Worm (Caenorhabditis elegans) whole organism, L1 larva: ENCODE data around the gene acs-19.

Experiments used
- C16A3.4 ChIP-seq: fragments of 150-350 bp; optimal IDR thresholded peaks from 2 replicates; lab custom pipeline; 2014; ENCODE audit warnings: missing biosample characterization, missing genetic modification characterization
- Y116A8C.19 ChIP-seq: sonication (generic microtip); optimal IDR thresholded peaks from 2 replicates; lab custom pipeline; 2016; ENCODE audit warnings: missing compliant biosample characterization, missing genetic modification characterization, borderline replicate concordance
- ceh-8 ChIP-seq: fragments of 200-800 bp; sonication (Bioruptor generic); optimal IDR thresholded peaks from 2 replicates; lab custom pipeline; 2018; ENCODE audit warnings: mild to moderate bottlenecking, missing genetic modification characterization, moderate library complexity, missing compliant biosample characterization
- dsc-1 ChIP-seq: sonication (generic microtip); optimal IDR thresholded peaks from 2 replicates; lab custom pipeline; 2016; ENCODE audit warnings: mild to moderate bottlenecking, missing genetic modification characterization, missing compliant biosample characterization
- fkh-8 ChIP-seq: sonication (generic microtip); optimal IDR thresholded peaks from 2 replicates; lab custom pipeline; 2016; ENCODE audit warnings: mild to moderate bottlenecking, missing genetic modification characterization, missing compliant biosample characterization
- mef-2 ChIP-seq: fragments of 150-350 bp; optimal IDR thresholded peaks from 2 replicates; lab custom pipeline; 2014; ENCODE audit warnings: missing biosample characterization, missing genetic modification characterization
- nhr-84 ChIP-seq: sonication (generic microtip); optimal IDR thresholded peaks from 2 replicates; lab custom pipeline; 2017; ENCODE audit warnings: missing biosample characterization, missing genetic modification characterization
- sox-4 ChIP-seq: sonication (generic microtip); optimal IDR thresholded peaks from 2 replicates; lab custom pipeline; 2016; ENCODE audit warnings: missing genetic modification characterization, missing compliant biosample characterization
- unc-130 ChIP-seq: fragments of 150-350 bp; optimal IDR thresholded peaks from 2 replicates; lab custom pipeline; 2017; ENCODE audit warnings: missing biosample characterization, missing genetic modification characterization, inconsistent platforms
- unc-30 ChIP-seq: sonication (generic microtip); optimal IDR thresholded peaks from 2 replicates; lab custom pipeline; 2017; ENCODE audit warnings: missing biosample characterization, missing genetic modification characterization

The acs-19 gene

ce11 chrIII:3916624-3917023 lies 52.3 kb downstream of the acs-19 start, which contains the start of gene ccdc-47 (continued):
- TF ChIP-seq nhr-84 (tag; lab: Kevin White, UChicago) = no peak
- TF ChIP-seq fkh-8 = peak; percentile 34
- no peak for TF ChIP-seq Y116A8C.19 (tag; lab: Kevin White, UChicago)
- peak; percentile 53 for TF ChIP-seq unc-130 (tag; lab: Kevin White, UChicago)
- peak; percentile 71 for TF ChIP-seq C16A3.4 (tag; lab: Kevin White, UChicago)
- TF ChIP-seq unc-30 (tag; lab: Kevin White, UChicago) = no peak
- peak; percentile 66 for TF ChIP-seq dsc-1 (tag; lab: Kevin White, UChicago)
- no peak for TF ChIP-seq ceh-8 (GFP tag; lab: Kevin White, UChicago)
- no peak for TF ChIP-seq sox-4 (tag; lab: Kevin White, UChicago)
- TF ChIP-seq mef-2 = no peak
